Fruit fly (Drosophila melanogaster) whole organism, prepupa: ENCODE measurements around the gene Mgat2.

Source experiments
- Blimp-1 ChIP-seq: fragments of 200-800 bp; sonication (Bioruptor generic); optimal IDR thresholded peaks from 3 replicates; lab custom pipeline; 2017; ENCODE audit warnings: missing biosample characterization, missing genetic modification characterization, mild to moderate bottlenecking, moderate library complexity, missing genetic modification reagents
- CG10631 ChIP-seq: fragments of 200-800 bp; sonication (Bioruptor generic); optimal IDR thresholded peaks from 2 replicates; lab custom pipeline; 2016; ENCODE audit warnings: missing biosample characterization, missing genetic modification characterization
- CG10669 ChIP-seq: fragments of 200-800 bp; sonication (Bioruptor generic); optimal IDR thresholded peaks from 3 replicates; lab custom pipeline; 2018; ENCODE audit warnings: missing biosample characterization, mild to moderate bottlenecking, missing genetic modification characterization, moderate library complexity
- CG11294 ChIP-seq: fragments of 200-800 bp; sonication (Bioruptor generic); IDR thresholded peaks from 2 replicates; pipeline ENCODE4 v1.3.6; 2022; ENCODE audit warnings: missing biosample characterization, missing genetic modification characterization
- CG11762 ChIP-seq: fragments of 200-800 bp; sonication (Bioruptor generic); optimal IDR thresholded peaks from 3 replicates; lab custom pipeline; 2016; ENCODE audit warnings: missing biosample characterization, missing genetic modification characterization; ENCODE audit not compliant: insufficient read depth
- CG15336 ChIP-seq: fragments of 200-800 bp; sonication (Bioruptor generic); IDR thresholded peaks from 2 replicates; pipeline ENCODE4 v1.3.6; 2022; ENCODE audit warnings: missing biosample characterization, missing genetic modification characterization
- CG1621 ChIP-seq: fragments of 200-800 bp; sonication (Bioruptor generic); optimal IDR thresholded peaks from 3 replicates; lab custom pipeline; 2018; ENCODE audit warnings: missing biosample characterization, mild to moderate bottlenecking, missing genetic modification characterization
- CG3032 ChIP-seq: fragments of 200-800 bp; optimal IDR thresholded peaks from 2 replicates; lab custom pipeline; 2019; ENCODE audit warnings: missing biosample characterization, mild to moderate bottlenecking, missing genetic modification characterization, moderate library complexity
- CG32006 ChIP-seq: fragments of 200-800 bp; sonication (Bioruptor generic); optimal IDR thresholded peaks from 3 replicates; lab custom pipeline; 2017; ENCODE audit warnings: missing biosample characterization, mild to moderate bottlenecking, missing genetic modification characterization
- CG34406 ChIP-seq: fragments of 200-800 bp; sonication (Bioruptor generic); optimal IDR thresholded peaks from 3 replicates; lab custom pipeline; 2016; ENCODE audit warnings: missing biosample characterization, missing genetic modification characterization
- CG3919 ChIP-seq: fragments of 200-800 bp; sonication (Bioruptor generic); optimal IDR thresholded peaks from 3 replicates; lab custom pipeline; 2016; ENCODE audit warnings: missing biosample characterization, missing genetic modification characterization
- CG6163 ChIP-seq: fragments of 200-800 bp; sonication (Bioruptor generic); IDR thresholded peaks from 3 replicates; pipeline ENCODE4 v1.3.6; 2022; ENCODE audit warnings: missing biosample characterization, missing genetic modification characterization
- CG6854 ChIP-seq: fragments of 200-800 bp; sonication (Bioruptor generic); optimal IDR thresholded peaks from 2 replicates; lab custom pipeline; 2017; ENCODE audit warnings: missing biosample characterization, mild to moderate bottlenecking, missing genetic modification characterization
- CG8119 ChIP-seq: fragments of 200-800 bp; sonication (Bioruptor generic); IDR thresholded peaks from 3 replicates; pipeline ENCODE4 v1.3.6; 2022; ENCODE audit warnings: missing biosample characterization, missing genetic modification characterization
- CG8319 ChIP-seq: fragments of 200-800 bp; sonication (Bioruptor generic); optimal IDR thresholded peaks from 3 replicates; lab custom pipeline; 2016; ENCODE audit warnings: missing biosample characterization, missing genetic modification characterization
- CG9139 ChIP-seq: fragments of 200-800 bp; sonication (Bioruptor generic); optimal IDR thresholded peaks from 3 replicates; lab custom pipeline; 2017; ENCODE audit warnings: missing biosample characterization, mild to moderate bottlenecking, missing genetic modification characterization
- Eip75B ChIP-seq: fragments of 200-800 bp; sonication (Bioruptor generic); optimal IDR thresholded peaks from 3 replicates; lab custom pipeline; 2016; ENCODE audit warnings: missing biosample characterization, missing genetic modification characterization
- Eip78C ChIP-seq: fragments of 200-800 bp; sonication (Bioruptor generic); peaks from one replicate; lab custom pipeline; 2016; ENCODE audit warnings: missing biosample characterization, missing genetic modification characterization
- Ets21C ChIP-seq: fragments of 200-800 bp; sonication (Bioruptor generic); optimal IDR thresholded peaks from 3 replicates; lab custom pipeline; 2016; ENCODE audit warnings: missing biosample characterization, missing genetic modification characterization
- Ets96B ChIP-seq: fragments of 200-800 bp; optimal IDR thresholded peaks from 2 replicates; lab custom pipeline; 2019; ENCODE audit warnings: missing biosample characterization, mild to moderate bottlenecking, missing genetic modification characterization, moderate library complexity
- Hr38 ChIP-seq: sonication (Bioruptor generic); optimal IDR thresholded peaks from 2 replicates; lab custom pipeline; 2016; ENCODE audit warnings: missing biosample characterization, missing genetic modification characterization
- Met ChIP-seq: fragments of 200-800 bp; sonication (Bioruptor generic); optimal IDR thresholded peaks from 3 replicates; lab custom pipeline; 2016; ENCODE audit warnings: missing biosample characterization, missing genetic modification characterization
- OdsH ChIP-seq: fragments of 200-800 bp; sonication (Bioruptor generic); optimal IDR thresholded peaks from 3 replicates; lab custom pipeline; 2016; ENCODE audit warnings: missing biosample characterization, missing genetic modification characterization
- Sox14 ChIP-seq: fragments of 200-800 bp; sonication (Bioruptor generic); optimal IDR thresholded peaks from 3 replicates; lab custom pipeline; 2016; ENCODE audit warnings: missing biosample characterization, missing genetic modification characterization
- Sox15 ChIP-seq: fragments of 200-800 bp; sonication (Bioruptor generic); optimal IDR thresholded peaks from 3 replicates; lab custom pipeline; 2016; ENCODE audit warnings: missing biosample characterization, missing genetic modification characterization
- dac ChIP-seq: fragments of 200-800 bp; sonication (Bioruptor generic); optimal IDR thresholded peaks from 2 replicates; lab custom pipeline; 2017; ENCODE audit warnings: missing biosample characterization, mild to moderate bottlenecking, missing genetic modification characterization
- dsx ChIP-seq: fragments of 200-800 bp; optimal IDR thresholded peaks from 3 replicates; lab custom pipeline; 2019; ENCODE audit warnings: missing biosample characterization, mild to moderate bottlenecking, missing genetic modification characterization, moderate library complexity; ENCODE audit not compliant: poor library complexity, severe bottlenecking
- eg ChIP-seq: fragments of 200-800 bp; sonication (Bioruptor generic); IDR thresholded peaks from 3 replicates; pipeline ENCODE4 v1.3.6; 2022; ENCODE audit warnings: missing biosample characterization, missing genetic modification characterization
- fd59A ChIP-seq: fragments of 200-800 bp; sonication (Bioruptor generic); optimal IDR thresholded peaks from 2 replicates; lab custom pipeline; 2017; ENCODE audit warnings: missing biosample characterization, mild to moderate bottlenecking, missing genetic modification characterization, missing genetic modification reagents
- fkh ChIP-seq: fragments of 200-800 bp; sonication (Bioruptor generic); optimal IDR thresholded peaks from 3 replicates; lab custom pipeline; 2017; ENCODE audit warnings: missing biosample characterization, mild to moderate bottlenecking, missing genetic modification characterization, moderate library complexity
- lz ChIP-seq: fragments of 200-800 bp; sonication (Bioruptor generic); optimal IDR thresholded peaks from 3 replicates; lab custom pipeline; 2016; ENCODE audit warnings: missing biosample characterization, missing genetic modification characterization
- net ChIP-seq: fragments of 200-800 bp; sonication (Bioruptor generic); optimal IDR thresholded peaks from 3 replicates; lab custom pipeline; 2016; ENCODE audit warnings: missing biosample characterization, missing genetic modification characterization
- salr ChIP-seq, 2 experiments: fragments of 200-800 bp; sonication (Bioruptor generic); optimal IDR thresholded peaks; 3 replicates each; lab custom pipeline; 2016 to 2018; ENCODE audit warnings: missing biosample characterization in 2 of 2, missing genetic modification characterization in 2 of 2, mild to moderate bottlenecking in 1 of 2
- spab ChIP-seq: fragments of 200-800 bp; sonication (Bioruptor generic); optimal IDR thresholded peaks from 2 replicates; lab custom pipeline; 2017; ENCODE audit warnings: missing biosample characterization, mild to moderate bottlenecking, missing genetic modification characterization, missing genetic modification reagents
- ss ChIP-seq, 2 experiments: fragments of 200-800 bp; sonication (Bioruptor generic); optimal IDR thresholded peaks; 2 replicates in 1 of 2; 3 replicates in 1 of 2; lab custom pipeline; 2017 to 2018; ENCODE audit warnings: mild to moderate bottlenecking in 2 of 2, missing biosample characterization in 2 of 2, missing genetic modification characterization in 2 of 2, moderate library complexity in 1 of 2
- vri ChIP-seq: fragments of 200-800 bp; sonication (Bioruptor generic); optimal IDR thresholded peaks from 3 replicates; lab custom pipeline; 2016; ENCODE audit warnings: missing biosample characterization, mild to moderate bottlenecking, missing genetic modification characterization

Gene Mgat2

dm6 chr3R:30055915-30056544, 34.0 kb upstream of the Mgat2 start, which contains the start of the genes Rpp14b and spn-A (continued):
- TF ChIP-seq CG11762 (GFP tag; lab: Kevin White, UChicago) (no peak), CG10631 (no peak), Eip75B (GFP tag; lab: Kevin White, UChicago) (peak; percentile 3), Blimp-1 (no peak), net (peak; percentile 3), Ets21C (GFP tag; lab: Kevin White, UChicago) (no peak), CG9139 (GFP tag; lab: Kevin White, UChicago) (no peak), Sox15 (GFP tag; lab: Kevin White, UChicago) (peak; percentile 47), CG6163 (GFP tag; lab: Robert Waterston, UW) (no peak), Hr38 (GFP tag; lab: Kevin White, UChicago) (no peak), CG10669 (no peak), CG8119 (GFP tag; lab: Robert Waterston, UW) (peak; percentile 61), vri (no peak), CG3919 (GFP tag; lab: Kevin White, UChicago) (peak; percentile 28), Met (GFP tag; lab: Kevin White, UChicago) (peak; percentile 19), ss (GFP tag; optimal IDR thresholded peaks at IDR 0.05; lab: Kevin White, UChicago) (peak in 1 of 2 experiments; percentile 12), spab (GFP tag; lab: Kevin White, UChicago) (no peak), CG32006 (GFP tag; lab: Kevin White, UChicago) (peak; percentile 44), CG6854 (no peak), Sox14 (peak; percentile 63), CG8319 (GFP tag; lab: Kevin White, UChicago) (no peak), CG11294 (GFP tag; lab: Robert Waterston, UW) (no peak), Eip78C (GFP tag; lab: Kevin White, UChicago) (peak; percentile 80), eg (peak; percentile 58; the same call in 2 of the 3 replicates), fd59A (GFP tag; lab: Kevin White, UChicago) (peak; percentile 18), dsx (GFP tag; lab: Kevin White, UChicago) (peak; percentile 8), salr (GFP tag; optimal IDR thresholded peaks at IDR 0.05; lab: Kevin White, UChicago) (no peak), CG34406 (GFP tag; lab: Kevin White, UChicago) (peak; percentile 38)

DNA sequence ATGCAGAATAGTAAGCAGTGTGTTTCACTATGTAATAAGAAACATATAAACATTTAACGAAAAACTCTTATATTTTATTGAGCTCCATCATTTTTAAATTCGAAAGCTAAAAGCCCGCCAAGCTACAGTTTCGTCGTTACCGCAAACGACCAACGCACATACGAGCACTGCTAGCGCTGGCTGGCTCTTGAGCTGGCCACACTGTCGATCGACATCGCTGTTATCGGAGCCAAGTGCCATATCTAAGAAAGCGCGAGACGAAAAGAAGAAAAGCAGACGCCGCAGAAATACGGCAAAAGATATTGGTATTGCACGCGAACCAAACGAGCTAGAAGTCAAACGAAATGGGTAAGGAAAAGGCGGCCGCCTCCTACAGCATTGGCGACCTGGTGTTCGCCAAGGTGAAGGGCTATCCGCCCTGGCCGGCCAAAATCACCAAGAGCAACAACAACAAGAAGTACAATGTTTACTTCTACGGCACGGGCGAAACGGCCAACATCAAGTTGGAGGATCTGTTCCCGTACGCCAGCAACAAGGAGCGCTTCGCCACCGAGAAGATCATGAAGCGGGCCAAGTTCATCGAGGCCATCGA, 30.5 kb upstream of the Mgat2 start, which contains the start of gene Jasper:
Gene Jasper (plus strand): TSS at position 60 of the 592 bp plus-strand sequence.
- TF ChIP-seq Hr38 (GFP tag; lab: Kevin White, UChicago), result no peak
- peak; percentile 29 for TF ChIP-seq Sox14
- no peak for TF ChIP-seq fd59A (GFP tag; lab: Kevin White, UChicago)
- no peak for TF ChIP-seq OdsH (GFP tag; lab: Kevin White, UChicago)
- TF ChIP-seq Met (GFP tag; lab: Kevin White, UChicago), result no peak
- TF ChIP-seq net, result no peak
- no peak for TF ChIP-seq lz (GFP tag; lab: Kevin White, UChicago)
- TF ChIP-seq dsx (GFP tag; lab: Kevin White, UChicago), result peak; percentile 28
- peak; percentile 33 for TF ChIP-seq CG1621 (tag; lab: Kevin White, UChicago)
- peak; percentile 5 for TF ChIP-seq CG6854
- peak; percentile 14 for TF ChIP-seq CG3032 (tag; lab: Kevin White, UChicago)
- TF ChIP-seq Ets96B (tag; lab: Kevin White, UChicago), result no peak
- TF ChIP-seq fkh (GFP tag; lab: Kevin White, UChicago), result peak; percentile 7
- TF ChIP-seq CG15336, result peak; percentile 15; the same call in 1 of the 2 replicates
- no peak for TF ChIP-seq spab (GFP tag; lab: Kevin White, UChicago)
- no peak for TF ChIP-seq dac (GFP tag; lab: Kevin White, UChicago)
